Fruit fly (Drosophila melanogaster) whole organism, embryonic: ENCODE results near the gene IntS2.

Experiments used
- Antp ChIP-seq: fragments of 200-800 bp; sonication (Bioruptor generic); optimal IDR thresholded peaks from 3 replicates; lab custom pipeline; 2016; ENCODE audit warnings: missing biosample characterization, missing genetic modification characterization
- Atf-2 ChIP-seq: fragments of 200-800 bp; sonication (Bioruptor generic); optimal IDR thresholded peaks from 2 replicates; lab custom pipeline; 2016; ENCODE audit warnings: missing biosample characterization, missing genetic modification characterization
- B-H2 ChIP-seq: fragments of 200-800 bp; sonication (Bioruptor generic); optimal IDR thresholded peaks from 2 replicates; lab custom pipeline; 2018; ENCODE audit warnings: missing biosample characterization, mild to moderate bottlenecking, missing genetic modification characterization
- CG10147 ChIP-seq: fragments of 200-800 bp; sonication (Bioruptor generic); optimal IDR thresholded peaks from 2 replicates; lab custom pipeline; 2019; ENCODE audit warnings: missing biosample characterization, mild to moderate bottlenecking, missing genetic modification characterization, moderate library complexity
- CG10321 ChIP-seq: fragments of 200-800 bp; sonication (Bioruptor generic); IDR thresholded peaks from 2 replicates; pipeline ENCODE4 v1.3.6; 2022; ENCODE audit warnings: missing biosample characterization, missing genetic modification characterization
- CG10543 ChIP-seq: fragments of 200-800 bp; sonication (Bioruptor generic); optimal IDR thresholded peaks from 3 replicates; lab custom pipeline; 2017; ENCODE audit warnings: missing biosample characterization, mild to moderate bottlenecking, missing genetic modification characterization, moderate library complexity
- CG11723 ChIP-seq: fragments of 200-800 bp; sonication (Bioruptor generic); optimal IDR thresholded peaks from 2 replicates; lab custom pipeline; 2017; ENCODE audit warnings: missing biosample characterization, mild to moderate bottlenecking, missing genetic modification characterization
- CG12236 ChIP-seq: fragments of 200-800 bp; sonication (Bioruptor generic); optimal IDR thresholded peaks from 2 replicates; lab custom pipeline; 2016; ENCODE audit warnings: missing biosample characterization, missing genetic modification characterization
- CG12744 ChIP-seq: fragments of 200-800 bp; sonication (Bioruptor generic); optimal IDR thresholded peaks from 2 replicates; lab custom pipeline; 2016; ENCODE audit warnings: missing biosample characterization, missing genetic modification characterization
- CG17328 ChIP-seq: fragments of 200-800 bp; sonication (Bioruptor generic); IDR thresholded peaks from 2 replicates; pipeline ENCODE4 v1.3.6; 2022; ENCODE audit warnings: missing biosample characterization, missing genetic modification characterization
- CG2202 ChIP-seq: fragments of 200-800 bp; sonication (Bioruptor generic); optimal IDR thresholded peaks from 2 replicates; lab custom pipeline; 2018; ENCODE audit warnings: missing biosample characterization, mild to moderate bottlenecking, missing genetic modification characterization
- CG2678 ChIP-seq: fragments of 200-800 bp; sonication (Bioruptor generic); optimal IDR thresholded peaks from 3 replicates; lab custom pipeline; 2019; ENCODE audit warnings: missing biosample characterization, mild to moderate bottlenecking, missing genetic modification characterization, moderate library complexity
- CG30020 ChIP-seq: fragments of 200-800 bp; optimal IDR thresholded peaks from 2 replicates; lab custom pipeline; 2019; ENCODE audit warnings: missing biosample characterization, mild to moderate bottlenecking, missing genetic modification characterization, moderate library complexity
- CG3847 ChIP-seq: fragments of 200-800 bp; sonication (Bioruptor generic); IDR thresholded peaks from 2 replicates; pipeline ENCODE4 v1.3.6; 2022; ENCODE audit warnings: missing biosample characterization, missing genetic modification characterization
- CG43689 ChIP-seq: fragments of 200-800 bp; sonication (Bioruptor generic); IDR thresholded peaks from 2 replicates; pipeline ENCODE4 v1.3.6; 2022; ENCODE audit warnings: missing biosample characterization, missing genetic modification characterization
- CG4820 ChIP-seq: fragments of 200-800 bp; sonication (Bioruptor generic); optimal IDR thresholded peaks from 3 replicates; lab custom pipeline; 2016; ENCODE audit warnings: missing biosample characterization, missing genetic modification characterization
- CG4854 ChIP-seq: fragments of 200-800 bp; sonication (Bioruptor generic); optimal IDR thresholded peaks from 2 replicates; lab custom pipeline; 2016; ENCODE audit warnings: missing biosample characterization, missing genetic modification characterization, inconsistent platforms
- CG5180 ChIP-seq: fragments of 200-800 bp; sonication (Bioruptor generic); optimal IDR thresholded peaks from 3 replicates; lab custom pipeline; 2017; ENCODE audit warnings: missing biosample characterization, missing genetic modification characterization, mild to moderate bottlenecking, moderate library complexity, missing genetic modification reagents
- CG8089 ChIP-seq: fragments of 200-800 bp; sonication (Bioruptor generic); optimal IDR thresholded peaks from 3 replicates; lab custom pipeline; 2016; ENCODE audit warnings: missing biosample characterization, missing genetic modification characterization
- CG9609 ChIP-seq: fragments of 200-800 bp; sonication (Bioruptor generic); optimal IDR thresholded peaks from 3 replicates; lab custom pipeline; 2016; ENCODE audit warnings: missing biosample characterization, missing genetic modification characterization
- CHES-1-like ChIP-seq: fragments of 200-800 bp; sonication (Bioruptor generic); optimal IDR thresholded peaks from 2 replicates; lab custom pipeline; 2016; ENCODE audit warnings: missing biosample characterization, missing genetic modification characterization
- CTCF ChIP-seq: fragments of 200-800 bp; sonication (Bioruptor generic); optimal IDR thresholded peaks from 2 replicates; lab custom pipeline; 2017; ENCODE audit warnings: missing biosample characterization, mild to moderate bottlenecking, missing genetic modification characterization, moderate library complexity
- ERR ChIP-seq: fragments of 200-800 bp; sonication (Bioruptor generic); optimal IDR thresholded peaks from 2 replicates; lab custom pipeline; 2016; ENCODE audit warnings: missing biosample characterization, missing genetic modification characterization
- GATAe ChIP-seq: fragments of 200-800 bp; sonication (Bioruptor generic); conservative IDR thresholded peaks from 2 replicates; pipeline ENCODE4 v1.3.6; 2022; ENCODE audit warnings: missing biosample characterization, missing genetic modification characterization
- Gsc ChIP-seq: fragments of 200-800 bp; sonication (Bioruptor generic); IDR thresholded peaks from 2 replicates; pipeline ENCODE4 v1.3.6; 2022; ENCODE audit warnings: missing biosample characterization, missing genetic modification characterization
- Hey ChIP-seq: fragments of 200-800 bp; sonication (Bioruptor generic); optimal IDR thresholded peaks from 3 replicates; lab custom pipeline; 2018; ENCODE audit warnings: missing biosample characterization, mild to moderate bottlenecking, missing genetic modification characterization
- Opbp ChIP-seq: fragments of 200-800 bp; sonication (Bioruptor generic); IDR thresholded peaks from 3 replicates; pipeline ENCODE4 v1.3.6; 2022; ENCODE audit warnings: missing biosample characterization, missing genetic modification characterization; ENCODE audit not compliant: partially characterized antibody
- PHDP ChIP-seq: fragments of 200-800 bp; sonication (Bioruptor generic); optimal IDR thresholded peaks from 3 replicates; lab custom pipeline; 2018; ENCODE audit warnings: missing biosample characterization, mild to moderate bottlenecking, missing genetic modification characterization, moderate library complexity
- Rfx ChIP-seq: fragments of 200-800 bp; sonication (Bioruptor generic); IDR thresholded peaks from 2 replicates; pipeline ENCODE4 v1.3.6; 2022; ENCODE audit warnings: missing biosample characterization, missing genetic modification characterization
- Rx ChIP-seq: fragments of 200-800 bp; sonication (Bioruptor generic); IDR thresholded peaks from 2 replicates; pipeline ENCODE4 v1.3.6; 2022; ENCODE audit warnings: missing biosample characterization, missing genetic modification characterization
- Vsx1 ChIP-seq: fragments of 200-800 bp; sonication (Bioruptor generic); optimal IDR thresholded peaks from 2 replicates; lab custom pipeline; 2017; ENCODE audit warnings: missing biosample characterization, mild to moderate bottlenecking, missing genetic modification characterization, missing genetic modification reagents
- abd-A ChIP-seq: fragments of 200-800 bp; sonication (Bioruptor generic); optimal IDR thresholded peaks from 3 replicates; lab custom pipeline; 2019; ENCODE audit warnings: missing biosample characterization, mild to moderate bottlenecking, missing genetic modification characterization, moderate library complexity
- az2 ChIP-seq: fragments of 200-800 bp; sonication (Bioruptor generic); optimal IDR thresholded peaks from 3 replicates; lab custom pipeline; 2016; ENCODE audit warnings: missing biosample characterization, missing genetic modification characterization
- chif ChIP-seq, 2 experiments: fragments of 200-800 bp; sonication (Bioruptor generic); optimal IDR thresholded peaks; 3 replicates each; lab custom pipeline; 2016; ENCODE audit warnings: missing biosample characterization in 2 of 2, missing genetic modification characterization in 2 of 2
- chm ChIP-seq: fragments of 200-800 bp; sonication (Bioruptor generic); IDR thresholded peaks from 2 replicates; pipeline ENCODE4 v1.3.6; 2022; ENCODE audit warnings: missing biosample characterization, missing genetic modification characterization
- crol ChIP-seq: fragments of 200-800 bp; sonication (Bioruptor generic); IDR thresholded peaks from 2 replicates; pipeline ENCODE4 v1.3.6; 2022; ENCODE audit warnings: missing biosample characterization, missing genetic modification characterization
- dmrt99B ChIP-seq: fragments of 200-800 bp; sonication (Bioruptor generic); optimal IDR thresholded peaks from 2 replicates; lab custom pipeline; 2018; ENCODE audit warnings: missing biosample characterization, mild to moderate bottlenecking, missing genetic modification characterization, moderate library complexity
- eyg ChIP-seq: fragments of 200-800 bp; sonication (Bioruptor generic); optimal IDR thresholded peaks from 3 replicates; lab custom pipeline; 2016; ENCODE audit warnings: missing biosample characterization, missing genetic modification characterization
- gfzf ChIP-seq: fragments of 200-800 bp; sonication (Bioruptor generic); optimal IDR thresholded peaks from 2 replicates; lab custom pipeline; 2016; ENCODE audit warnings: missing biosample characterization, mild to moderate bottlenecking, missing genetic modification characterization, moderate library complexity
- jing ChIP-seq: fragments of 200-800 bp; sonication (Bioruptor generic); optimal IDR thresholded peaks from 2 replicates; lab custom pipeline; 2018; ENCODE audit warnings: missing biosample characterization, mild to moderate bottlenecking, missing genetic modification characterization
- pita ChIP-seq: fragments of 200-800 bp; sonication (Bioruptor generic); optimal IDR thresholded peaks from 2 replicates; lab custom pipeline; 2017; ENCODE audit warnings: missing biosample characterization, mild to moderate bottlenecking, missing genetic modification characterization
- pnt ChIP-seq: fragments of 200-800 bp; sonication (Bioruptor generic); optimal IDR thresholded peaks from 3 replicates; lab custom pipeline; 2016; ENCODE audit warnings: missing biosample characterization, missing genetic modification characterization
- prd ChIP-seq, 3 experiments: fragments of >200 bp in 2 of 3; fragments of 200-800 bp in 1 of 3; sonication (Bioruptor generic) in 1 of 3; optimal IDR thresholded peaks in 2 of 3; IDR thresholded peaks in 1 of 3; 2 replicates in 2 of 3; 3 replicates in 1 of 3; pipeline versions ENCODE4 v1.3.6 to Lab custom; 2017 to 2022; ENCODE audit warnings: missing biosample characterization in 1 of 3, missing genetic modification characterization in 1 of 3
- pros ChIP-seq: fragments of 200-800 bp; sonication (Bioruptor generic); optimal IDR thresholded peaks from 3 replicates; lab custom pipeline; 2019; ENCODE audit warnings: missing biosample characterization, mild to moderate bottlenecking, missing genetic modification characterization, moderate library complexity
- pum ChIP-seq: fragments of 200-800 bp; sonication (Bioruptor generic); optimal IDR thresholded peaks from 2 replicates; lab custom pipeline; 2016; ENCODE audit warnings: missing biosample characterization, missing genetic modification characterization
- row ChIP-seq: fragments of 200-800 bp; sonication (Bioruptor generic); IDR thresholded peaks from 3 replicates; pipeline ENCODE4 v1.3.6; 2022; ENCODE audit warnings: missing biosample characterization, missing genetic modification characterization
- toy ChIP-seq: fragments of 200-800 bp; sonication (Bioruptor generic); IDR thresholded peaks from 2 replicates; pipeline ENCODE4 v1.3.6; 2022; ENCODE audit warnings: missing biosample characterization, missing genetic modification characterization
- tup ChIP-seq: fragments of 200-800 bp; sonication (Bioruptor generic); optimal IDR thresholded peaks from 2 replicates; lab custom pipeline; 2016; ENCODE audit warnings: missing biosample characterization, mild to moderate bottlenecking, missing genetic modification characterization, moderate library complexity
- yki ChIP-seq: fragments of >200 bp; optimal IDR thresholded peaks from 3 replicates; lab custom pipeline; 2018
- zfh1 ChIP-seq: fragments of 200-800 bp; sonication (Bioruptor generic); IDR thresholded peaks from 3 replicates; pipeline ENCODE4 v1.3.6; 2022; ENCODE audit warnings: missing biosample characterization, missing genetic modification characterization

IntS2 gene

DNA sequence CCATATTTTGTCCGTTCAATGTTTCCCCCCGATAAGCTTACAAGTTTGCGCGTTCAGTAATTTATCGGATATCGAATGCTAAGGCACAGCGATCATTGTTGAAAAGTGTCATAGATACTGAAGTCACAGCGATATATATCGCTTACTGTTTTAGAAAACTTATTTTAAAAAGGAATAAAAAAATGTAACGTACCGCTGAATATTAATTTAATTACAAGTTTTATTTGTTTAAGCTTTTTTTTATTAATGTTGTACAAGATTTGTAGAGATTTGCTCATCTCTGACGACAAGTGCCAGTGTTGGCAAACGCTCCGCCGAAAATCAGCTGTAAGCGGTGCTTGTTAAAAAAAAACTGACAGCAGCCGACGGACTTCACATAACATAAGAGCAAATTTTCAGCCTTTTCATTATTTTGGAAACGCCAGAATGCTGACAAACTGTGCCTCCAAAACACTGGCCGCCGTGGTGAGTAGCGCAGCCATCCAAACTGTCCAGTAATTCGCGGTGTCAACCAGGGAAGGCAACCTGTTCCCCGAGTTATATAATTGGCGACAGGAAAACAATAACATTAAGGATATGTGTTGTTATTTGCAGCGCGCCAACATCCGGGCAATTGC lies 24.5 kb downstream of the IntS2 start, which contains the start of the genes corolla and ND-24 (continued):
- TF ChIP-seq B-H2 (GFP tag; lab: Kevin White, UChicago) (peak; percentile 58), Rfx (GFP tag; lab: Robert Waterston, UW) (peak; percentile 92), CG4854 (GFP tag; lab: Kevin White, UChicago) (peak; percentile 81), Opbp (GFP tag; lab: Robert Waterston, UW) (peak; percentile 81; the same call in 2 of the 3 replicates), CG9609 (GFP tag; lab: Kevin White, UChicago) (peak; percentile 76), CHES-1-like (peak; percentile 84), Rx (GFP tag; lab: Robert Waterston, UW) (peak; percentile 75; the same call in 1 of the 2 replicates), prd (optimal IDR thresholded peaks at IDR 0.05; lab: Kevin White, UChicago) (no peak), prd (GFP tag; IDR thresholded peaks at IDR 0.05; lab: Robert Waterston, UW) (peak; percentile 93), chif (GFP tag; optimal IDR thresholded peaks at IDR 0.05; lab: Kevin White, UChicago) (peak; percentile 79 to 81), dmrt99B (tag; lab: Kevin White, UChicago) (no peak), Antp (peak; percentile 78), CG11723 (GFP tag; lab: Kevin White, UChicago) (peak; percentile 49), eyg (GFP tag; lab: Kevin White, UChicago) (peak; percentile 48), abd-A (no peak), CTCF (GFP tag; lab: Kevin White, UChicago) (peak; percentile 24), CG2678 (tag; lab: Kevin White, UChicago) (no peak), CG30020 (peak; percentile 44), toy (peak; percentile 66; the same call in 1 of the 2 replicates), pros (GFP tag; lab: Kevin White, UChicago) (no peak), PHDP (peak; percentile 79), chm (peak; percentile 70), CG3847 (GFP tag; lab: Robert Waterston, UW) (peak; percentile 91), CG17328 (GFP tag; lab: Robert Waterston, UW) (peak; percentile 89), CG4820 (GFP tag; lab: Kevin White, UChicago) (peak; percentile 83), CG2202 (tag; lab: Kevin White, UChicago) (peak; percentile 41), GATAe (GFP tag; lab: Robert Waterston, UW) (no peak; the same call in 1 of the 2 replicates), ERR (GFP tag; lab: Kevin White, UChicago) (peak; percentile 48), CG43689 (GFP tag; lab: Robert Waterston, UW) (peak; percentile 59), Vsx1 (GFP tag; lab: Kevin White, UChicago) (peak; percentile 42), CG10321 (GFP tag; lab: Robert Waterston, UW) (peak; percentile 49; the same call in 1 of the 2 replicates), CG12236 (GFP tag; lab: Kevin White, UChicago) (peak; percentile 48), jing (GFP tag; lab: Kevin White, UChicago) (no peak), tup (GFP tag; lab: Kevin White, UChicago) (peak; percentile 76), pnt (GFP tag; lab: Kevin White, UChicago) (peak; percentile 83), gfzf (GFP tag; lab: Kevin White, UChicago) (peak; percentile 45), CG8089 (GFP tag; lab: Kevin White, UChicago) (peak; percentile 69), row (GFP tag; lab: Robert Waterston, UW) (peak; percentile 94), pita (GFP tag; lab: Kevin White, UChicago) (no peak), Hey (tag; lab: Kevin White, UChicago) (no peak), Gsc (GFP tag; lab: Robert Waterston, UW) (no peak), CG10147 (GFP tag; lab: Kevin White, UChicago) (peak; percentile 71), CG10543 (GFP tag; lab: Kevin White, UChicago) (peak; percentile 57), Atf-2 (GFP tag; lab: Kevin White, UChicago) (peak; percentile 71), az2 (GFP tag; lab: Kevin White, UChicago) (peak; percentile 85), yki (lab: Kevin White, UChicago) (no peak), crol (GFP tag; lab: Robert Waterston, UW) (0 out of 2 replicates have a peak, but pooled peaks have one; percentile 9), zfh1 (GFP tag; lab: Robert Waterston, UW) (peak; percentile 89), CG5180 (GFP tag; lab: Kevin White, UChicago) (no peak), pum (GFP tag; lab: Kevin White, UChicago) (peak; percentile 89), CG12744 (GFP tag; lab: Kevin White, UChicago) (peak; percentile 77)
